Fruit fly (Drosophila melanogaster) whole organism, embryonic: Measurements from ENCODE around the gene Usp10.

ENCODE experiments used
- Atf-2 ChIP-seq: fragments of 200-800 bp; sonication (Bioruptor generic); optimal IDR thresholded peaks from 2 replicates; lab custom pipeline; 2016; ENCODE audit warnings: missing biosample characterization, missing genetic modification characterization
- Atf6 ChIP-seq: fragments of 200-800 bp; sonication (Bioruptor generic); IDR thresholded peaks from 2 replicates; pipeline ENCODE4 v1.3.6; 2022; ENCODE audit warnings: missing biosample characterization, missing genetic modification characterization
- C15 ChIP-seq: fragments of 200-800 bp; sonication (Bioruptor generic); IDR thresholded peaks from 3 replicates; pipeline ENCODE4 v1.3.6; 2022; ENCODE audit warnings: missing biosample characterization, missing genetic modification characterization
- CG10543 ChIP-seq: fragments of 200-800 bp; sonication (Bioruptor generic); optimal IDR thresholded peaks from 3 replicates; lab custom pipeline; 2017; ENCODE audit warnings: missing biosample characterization, mild to moderate bottlenecking, missing genetic modification characterization, moderate library complexity
- CG10654 ChIP-seq: fragments of 200-800 bp; sonication (Bioruptor generic); optimal IDR thresholded peaks from 2 replicates; lab custom pipeline; 2016; ENCODE audit warnings: missing biosample characterization, missing genetic modification characterization
- CG11456 ChIP-seq: fragments of 200-800 bp; sonication (Bioruptor generic); IDR thresholded peaks from 3 replicates; pipeline ENCODE4 v1.3.6; 2022; ENCODE audit warnings: missing biosample characterization, missing genetic modification characterization
- CG12236 ChIP-seq: fragments of 200-800 bp; sonication (Bioruptor generic); optimal IDR thresholded peaks from 2 replicates; lab custom pipeline; 2016; ENCODE audit warnings: missing biosample characterization, missing genetic modification characterization
- CG14441 ChIP-seq: fragments of 200-800 bp; sonication (Bioruptor generic); IDR thresholded peaks from 2 replicates; pipeline ENCODE4 v1.3.6; 2022; ENCODE audit warnings: missing biosample characterization, missing genetic modification characterization
- CG14710 ChIP-seq: fragments of 200-800 bp; sonication (Bioruptor generic); optimal IDR thresholded peaks from 3 replicates; lab custom pipeline; 2019; ENCODE audit warnings: missing biosample characterization, mild to moderate bottlenecking, missing genetic modification characterization, moderate library complexity
- CG15514 ChIP-seq: fragments of 200-800 bp; sonication (Bioruptor generic); optimal IDR thresholded peaks from 3 replicates; lab custom pipeline; 2017; ENCODE audit warnings: missing biosample characterization, missing genetic modification characterization, mild to moderate bottlenecking, moderate library complexity, missing genetic modification reagents
- CG1647 ChIP-seq: fragments of 200-800 bp; sonication (Bioruptor generic); optimal IDR thresholded peaks from 3 replicates; lab custom pipeline; 2016; ENCODE audit warnings: missing biosample characterization, missing genetic modification characterization
- CG16863 ChIP-seq: fragments of 200-800 bp; sonication (Bioruptor generic); optimal IDR thresholded peaks from 3 replicates; lab custom pipeline; 2016; ENCODE audit warnings: missing biosample characterization, missing genetic modification characterization
- CG1792 ChIP-seq: fragments of 200-800 bp; sonication (Bioruptor generic); optimal IDR thresholded peaks from 2 replicates; lab custom pipeline; 2016; ENCODE audit warnings: missing biosample characterization, missing genetic modification characterization
- CG18764 ChIP-seq: fragments of 200-800 bp; sonication (Bioruptor generic); optimal IDR thresholded peaks from 3 replicates; lab custom pipeline; 2016; ENCODE audit warnings: missing biosample characterization, missing genetic modification characterization
- CG31441 ChIP-seq: fragments of 200-800 bp; sonication (Bioruptor generic); IDR thresholded peaks from 2 replicates; pipeline ENCODE4 v1.3.6; 2022; ENCODE audit warnings: missing biosample characterization, missing genetic modification characterization
- CG4360 ChIP-seq: fragments of 200-800 bp; sonication (Bioruptor generic); IDR thresholded peaks from 2 replicates; pipeline ENCODE4 v1.3.6; 2022; ENCODE audit warnings: missing biosample characterization, missing genetic modification characterization
- CG6813 ChIP-seq: fragments of 200-800 bp; sonication (Bioruptor generic); optimal IDR thresholded peaks from 2 replicates; lab custom pipeline; 2017; ENCODE audit warnings: missing biosample characterization, missing genetic modification characterization, mild to moderate bottlenecking, moderate library complexity, missing genetic modification reagents
- CG7271 ChIP-seq: fragments of 200-800 bp; sonication (Bioruptor generic); optimal IDR thresholded peaks from 2 replicates; lab custom pipeline; 2018; ENCODE audit warnings: missing biosample characterization, mild to moderate bottlenecking, missing genetic modification characterization, moderate library complexity
- CG7786 ChIP-seq: fragments of 200-800 bp; sonication (Bioruptor generic); optimal IDR thresholded peaks from 2 replicates; lab custom pipeline; 2016; ENCODE audit warnings: missing biosample characterization, missing genetic modification characterization
- Deaf1 ChIP-seq: fragments of 200-800 bp; optimal IDR thresholded peaks from 3 replicates; lab custom pipeline; 2019; ENCODE audit warnings: missing biosample characterization, mild to moderate bottlenecking, missing genetic modification characterization, moderate library complexity
- Dip2 ChIP-seq: fragments of 200-800 bp; sonication (Bioruptor generic); IDR thresholded peaks from 2 replicates; pipeline ENCODE4 v1.3.6; 2022; ENCODE audit warnings: missing biosample characterization, missing genetic modification characterization
- Drgx ChIP-seq: fragments of 200-800 bp; sonication (Bioruptor generic); IDR thresholded peaks from 2 replicates; pipeline ENCODE4 v1.3.6; 2022; ENCODE audit warnings: missing biosample characterization, missing genetic modification characterization
- Ets97D ChIP-seq: fragments of 200-800 bp; sonication (Bioruptor generic); optimal IDR thresholded peaks from 3 replicates; lab custom pipeline; 2016; ENCODE audit warnings: missing biosample characterization, missing genetic modification characterization
- Fer2 ChIP-seq: fragments of 200-800 bp; sonication (Bioruptor generic); optimal IDR thresholded peaks from 2 replicates; lab custom pipeline; 2018; ENCODE audit warnings: missing biosample characterization, mild to moderate bottlenecking, missing genetic modification characterization, moderate library complexity
- H2.0 ChIP-seq: fragments of 200-800 bp; sonication (Bioruptor generic); IDR thresholded peaks from 2 replicates; pipeline ENCODE4 v1.3.6; 2022; ENCODE audit warnings: missing biosample characterization, missing genetic modification characterization
- HmgZ ChIP-seq: fragments of 200-800 bp; sonication (Bioruptor generic); optimal IDR thresholded peaks from 2 replicates; lab custom pipeline; 2018; ENCODE audit warnings: missing biosample characterization, mild to moderate bottlenecking, missing genetic modification characterization
- Max ChIP-seq: fragments of 200-800 bp; sonication (Bioruptor generic); optimal IDR thresholded peaks from 2 replicates; lab custom pipeline; 2016; ENCODE audit warnings: missing biosample characterization, mild to moderate bottlenecking, missing genetic modification characterization
- Med ChIP-seq: fragments of 200-800 bp; sonication (Bioruptor generic); peaks from one replicate; lab custom pipeline; 2016; ENCODE audit warnings: missing biosample characterization, missing genetic modification characterization, mild to moderate bottlenecking, inconsistent platforms, moderate library complexity
- Mes4 ChIP-seq: fragments of 200-800 bp; sonication (Bioruptor generic); optimal IDR thresholded peaks from 2 replicates; lab custom pipeline; 2016; ENCODE audit warnings: missing biosample characterization, missing genetic modification characterization
- NC2β ChIP-seq: fragments of 200-800 bp; sonication (Bioruptor generic); optimal IDR thresholded peaks from 2 replicates; lab custom pipeline; 2016; ENCODE audit warnings: missing biosample characterization, missing genetic modification characterization
- Neu2 ChIP-seq: fragments of 200-800 bp; sonication (Bioruptor generic); optimal IDR thresholded peaks from 3 replicates; lab custom pipeline; 2016; ENCODE audit warnings: missing biosample characterization, missing genetic modification characterization, borderline replicate concordance
- Nf-YB ChIP-seq: fragments of 200-800 bp; sonication (Bioruptor generic); optimal IDR thresholded peaks from 3 replicates; lab custom pipeline; 2019; ENCODE audit warnings: missing biosample characterization, mild to moderate bottlenecking, missing genetic modification characterization, moderate library complexity
- Optix ChIP-seq: fragments of 200-800 bp; sonication (Bioruptor generic); IDR thresholded peaks from 3 replicates; pipeline ENCODE4 v1.3.6; 2022; ENCODE audit warnings: missing biosample characterization, missing genetic modification characterization
- Vsx1 ChIP-seq: fragments of 200-800 bp; sonication (Bioruptor generic); optimal IDR thresholded peaks from 2 replicates; lab custom pipeline; 2017; ENCODE audit warnings: missing biosample characterization, mild to moderate bottlenecking, missing genetic modification characterization, missing genetic modification reagents
- cad ChIP-seq: fragments of >200 bp; optimal IDR thresholded peaks from 2 replicates; lab custom pipeline; 2017; ENCODE audit warnings: missing biosample characterization, missing genetic modification characterization
- cas ChIP-seq: fragments of 200-800 bp; sonication (Bioruptor generic); IDR thresholded peaks from 2 replicates; pipeline ENCODE4 v1.3.6; 2022; ENCODE audit warnings: missing biosample characterization, missing genetic modification characterization
- cg ChIP-seq: fragments of 200-800 bp; sonication (Bioruptor generic); optimal IDR thresholded peaks from 3 replicates; lab custom pipeline; 2019; ENCODE audit warnings: missing biosample characterization, mild to moderate bottlenecking, missing genetic modification characterization, moderate library complexity
- cwo ChIP-seq: fragments of 200-800 bp; sonication (Bioruptor generic); optimal IDR thresholded peaks from 3 replicates; lab custom pipeline; 2017; ENCODE audit warnings: missing biosample characterization, missing genetic modification characterization, mild to moderate bottlenecking, moderate library complexity, missing genetic modification reagents
- disco-r ChIP-seq: fragments of 200-800 bp; sonication (Bioruptor generic); optimal IDR thresholded peaks from 2 replicates; lab custom pipeline; 2016; ENCODE audit warnings: missing biosample characterization, missing genetic modification characterization
- dm ChIP-seq: fragments of 200-800 bp; sonication (Bioruptor generic); optimal IDR thresholded peaks from 3 replicates; lab custom pipeline; 2016; ENCODE audit warnings: missing biosample characterization, missing genetic modification characterization
- fu2 ChIP-seq: fragments of 200-800 bp; sonication (Bioruptor generic); optimal IDR thresholded peaks from 2 replicates; lab custom pipeline; 2016; ENCODE audit warnings: missing biosample characterization, missing genetic modification characterization
- hkb ChIP-seq, 2 experiments: fragments of 200-800 bp in 1 of 2; fragments of >200 bp in 1 of 2; sonication (Bioruptor generic) in 1 of 2; IDR thresholded peaks in 1 of 2; optimal IDR thresholded peaks in 1 of 2; 2 replicates each; pipeline versions ENCODE4 v1.3.6 to Lab custom; 2017 to 2022; ENCODE audit warnings: missing biosample characterization in 1 of 2, missing genetic modification characterization in 1 of 2
- nerfin-1 ChIP-seq: fragments of 200-800 bp; sonication (Bioruptor generic); optimal IDR thresholded peaks from 3 replicates; lab custom pipeline; 2019; ENCODE audit warnings: missing biosample characterization, mild to moderate bottlenecking, missing genetic modification characterization, moderate library complexity
- nmo ChIP-seq: fragments of 200-800 bp; sonication (Bioruptor generic); optimal IDR thresholded peaks from 2 replicates; lab custom pipeline; 2018; ENCODE audit warnings: missing biosample characterization, mild to moderate bottlenecking, missing genetic modification characterization, moderate library complexity
- sd ChIP-seq: fragments of 200-800 bp; sonication (Bioruptor generic); optimal IDR thresholded peaks from 3 replicates; lab custom pipeline; 2018; ENCODE audit warnings: missing biosample characterization, mild to moderate bottlenecking, missing genetic modification characterization, moderate library complexity
- so ChIP-seq: fragments of 200-800 bp; sonication (Bioruptor generic); IDR thresholded peaks from 3 replicates; pipeline ENCODE4 v1.3.6; 2022; ENCODE audit warnings: missing biosample characterization, missing genetic modification characterization
- sug ChIP-seq: fragments of 200-800 bp; optimal IDR thresholded peaks from 2 replicates; lab custom pipeline; 2019; ENCODE audit warnings: missing biosample characterization, mild to moderate bottlenecking, missing genetic modification characterization, moderate library complexity
- ttk ChIP-seq: fragments of 200-800 bp; sonication (Bioruptor generic); IDR thresholded peaks from 2 replicates; pipeline ENCODE4 v2.1.2; 2022; ENCODE audit warnings: missing biosample characterization, missing genetic modification characterization
- wek ChIP-seq: fragments of 200-800 bp; sonication (Bioruptor generic); optimal IDR thresholded peaks from 3 replicates; lab custom pipeline; 2018; ENCODE audit warnings: missing biosample characterization, mild to moderate bottlenecking, missing genetic modification characterization, moderate library complexity
- zf30C ChIP-seq: fragments of 200-800 bp; sonication (Bioruptor generic); optimal IDR thresholded peaks from 3 replicates; lab custom pipeline; 2018; ENCODE audit warnings: missing biosample characterization, mild to moderate bottlenecking, missing genetic modification characterization

The Usp10 gene

dm6 chr3L:904991-905745 lies 33.5 kb downstream of the Usp10 start (continued):
- TF ChIP-seq CG11456 (GFP tag; lab: Robert Waterston, UW) (no peak), Ets97D (GFP tag; lab: Kevin White, UChicago) (no peak), Drgx (GFP tag; lab: Robert Waterston, UW) (no peak), CG4360 (no peak), Fer2 (tag; lab: Kevin White, UChicago) (no peak), cwo (GFP tag; lab: Kevin White, UChicago) (no peak), CG31441 (peak; percentile 31; the same call in 1 of the 2 replicates), Neu2 (GFP tag; lab: Kevin White, UChicago) (no peak), NC2β (GFP tag; lab: Kevin White, UChicago) (no peak), Atf-2 (GFP tag; lab: Kevin White, UChicago) (no peak), CG14710 (peak; percentile 52), cas (no peak), cg (GFP tag; lab: Kevin White, UChicago) (no peak), CG14441 (no peak), disco-r (GFP tag; lab: Kevin White, UChicago) (no peak), CG15514 (no peak), wek (GFP tag; lab: Kevin White, UChicago) (no peak), CG12236 (GFP tag; lab: Kevin White, UChicago) (no peak), Dip2 (GFP tag; lab: Robert Waterston, UW) (no peak), HmgZ (tag; lab: Kevin White, UChicago) (no peak), nmo (GFP tag; lab: Kevin White, UChicago) (peak; percentile 39), sd (tag; lab: Kevin White, UChicago) (no peak), nerfin-1 (tag; lab: Kevin White, UChicago) (peak; percentile 95), CG10543 (GFP tag; lab: Kevin White, UChicago) (no peak), ttk (GFP tag; lab: Robert Waterston, UW) (no peak), so (GFP tag; lab: Robert Waterston, UW) (no peak), H2.0 (GFP tag; lab: Robert Waterston, UW) (no peak), Vsx1 (GFP tag; lab: Kevin White, UChicago) (no peak), zf30C (GFP tag; lab: Kevin White, UChicago) (no peak), Nf-YB (peak; percentile 13), CG7786 (GFP tag; lab: Kevin White, UChicago) (no peak), Optix (GFP tag; lab: Robert Waterston, UW) (no peak), Mes4 (GFP tag; lab: Kevin White, UChicago) (no peak), fu2 (GFP tag; lab: Kevin White, UChicago) (no peak), CG7271 (tag; lab: Kevin White, UChicago) (no peak), dm (no peak), cad (GFP tag; lab: Kevin White, UChicago) (no peak), CG16863 (GFP tag; lab: Kevin White, UChicago) (no peak), Deaf1 (tag; lab: Kevin White, UChicago) (no peak), Max (GFP tag; lab: Kevin White, UChicago) (no peak), CG18764 (GFP tag; lab: Kevin White, UChicago) (no peak), sug (tag; lab: Kevin White, UChicago) (no peak), CG6813 (GFP tag; lab: Kevin White, UChicago) (no peak), C15 (no peak), CG10654 (GFP tag; lab: Kevin White, UChicago) (no peak), Atf6 (no peak), hkb (optimal IDR thresholded peaks at IDR 0.05; lab: Kevin White, UChicago) (no peak), hkb (GFP tag; IDR thresholded peaks at IDR 0.05; lab: Robert Waterston, UW) (peak; percentile 47), Med (GFP tag; lab: Kevin White, UChicago) (no peak), CG1792 (GFP tag; lab: Kevin White, UChicago) (no peak), CG1647 (GFP tag; lab: Kevin White, UChicago) (no peak)
